Worm (Caenorhabditis elegans) whole organism, L1 larva: ENCODE results near the gene F13B12.2.
A peak's percentile ranks its signal among the peaks of the same experiment; 100 is the strongest.

Experiments used
- C04F5.9 ChIP-seq: sonication (generic microtip); optimal IDR thresholded peaks from 2 replicates; lab custom pipeline; 2016; ENCODE audit warnings: missing genetic modification characterization, missing compliant biosample characterization
- C16A3.4 ChIP-seq: fragments of 150-350 bp; optimal IDR thresholded peaks from 2 replicates; lab custom pipeline; 2014; ENCODE audit warnings: missing biosample characterization, missing genetic modification characterization
- aha-1 ChIP-seq: fragments of 150-350 bp; optimal IDR thresholded peaks from 2 replicates; lab custom pipeline; 2014; ENCODE audit warnings: missing biosample characterization, missing genetic modification characterization
- alr-1 ChIP-seq: fragments of 200-800 bp; sonication (Bioruptor generic); optimal IDR thresholded peaks from 2 replicates; lab custom pipeline; 2018; ENCODE audit warnings: borderline replicate concordance, mild to moderate bottlenecking, missing genetic modification characterization, missing compliant biosample characterization
- blmp-1 ChIP-seq: fragments of 150-350 bp; optimal IDR thresholded peaks from 2 replicates; lab custom pipeline; 2014; ENCODE audit warnings: missing biosample characterization, missing genetic modification characterization
- ceh-8 ChIP-seq: fragments of 200-800 bp; sonication (Bioruptor generic); optimal IDR thresholded peaks from 2 replicates; lab custom pipeline; 2018; ENCODE audit warnings: mild to moderate bottlenecking, missing genetic modification characterization, moderate library complexity, missing compliant biosample characterization
- dsc-1 ChIP-seq: sonication (generic microtip); optimal IDR thresholded peaks from 2 replicates; lab custom pipeline; 2016; ENCODE audit warnings: mild to moderate bottlenecking, missing genetic modification characterization, missing compliant biosample characterization
- efl-1 ChIP-seq, 4 experiments: fragments of 150-350 bp; optimal IDR thresholded peaks in 3 of 4; peaks in 1 of 4; 1 replicate in 1 of 4; 2 replicates in 3 of 4; lab custom pipeline; 2014; ENCODE audit warnings: missing biosample characterization in 2 of 4, missing genetic modification characterization in 2 of 4, missing genetic modification reagents in 2 of 4
- efl-3 ChIP-seq: fragments of 200-800 bp; sonication (Bioruptor generic); optimal IDR thresholded peaks from 2 replicates; lab custom pipeline; 2018; ENCODE audit warnings: mild to moderate bottlenecking, missing genetic modification characterization, missing compliant biosample characterization
- egl-13 ChIP-seq: sonication (generic microtip); optimal IDR thresholded peaks from 2 replicates; lab custom pipeline; 2016; ENCODE audit warnings: missing genotype, missing genetic modification reagents, missing genetic modification characterization, missing compliant biosample characterization
- egl-27 ChIP-seq, 2 experiments: fragments of 150-350 bp in 1 of 2; sonication (generic microtip); optimal IDR thresholded peaks; 3 replicates each; lab custom pipeline; 2017 to 2018; ENCODE audit warnings: missing biosample characterization in 2 of 2, missing genetic modification characterization in 2 of 2, missing genetic modification reagents in 2 of 2
- elt-2 ChIP-seq: sonication (generic microtip); optimal IDR thresholded peaks from 2 replicates; lab custom pipeline; 2016; ENCODE audit warnings: missing genetic modification characterization, mild to moderate bottlenecking, inconsistent platforms, missing compliant biosample characterization, missing genetic modification reagents
- elt-3 ChIP-seq, 6 experiments: fragments of 150-350 bp in 1 of 6; sonication (generic microtip); optimal IDR thresholded peaks; 2 replicates each; lab custom pipeline; 2017 to 2018; ENCODE audit warnings: missing biosample characterization in 6 of 6, missing genetic modification characterization in 6 of 6, inconsistent platforms in 1 of 6
- hpl-2 ChIP-seq: fragments of 150-350 bp; optimal IDR thresholded peaks from 2 replicates; lab custom pipeline; 2014; ENCODE audit warnings: missing biosample characterization, missing genetic modification reagents, missing genetic modification characterization
- irx-1 ChIP-seq: sonication (generic microtip); optimal IDR thresholded peaks from 2 replicates; lab custom pipeline; 2016; ENCODE audit warnings: missing genetic modification characterization, missing compliant biosample characterization
- isw-1 ChIP-seq: fragments of 200-800 bp; sonication (Bioruptor generic); IDR thresholded peaks from 2 replicates; pipeline ENCODE4 v1.3.6; 2022; ENCODE audit warnings: missing genetic modification characterization, missing compliant biosample characterization
- jun-1 ChIP-seq: fragments of 150-350 bp; optimal IDR thresholded peaks from 2 replicates; lab custom pipeline; 2014; ENCODE audit warnings: missing biosample characterization, missing genetic modification reagents, missing genetic modification characterization
- lin-14 ChIP-seq: fragments of 200-800 bp; sonication (Bioruptor generic); optimal IDR thresholded peaks from 2 replicates; lab custom pipeline; 2018; ENCODE audit warnings: mild to moderate bottlenecking, missing genetic modification characterization, moderate library complexity, missing compliant biosample characterization
- lin-15B ChIP-seq: fragments of 150-350 bp; sonication (generic microtip); optimal IDR thresholded peaks from 3 replicates; lab custom pipeline; 2014; ENCODE audit warnings: missing biosample characterization, missing genetic modification characterization
- lir-3 ChIP-seq: sonication (generic microtip); optimal IDR thresholded peaks from 2 replicates; lab custom pipeline; 2016; ENCODE audit warnings: mild to moderate bottlenecking, missing genetic modification characterization, moderate library complexity, missing compliant biosample characterization; ENCODE audit not compliant: poor library complexity
- mdl-1 ChIP-seq, 2 experiments: fragments of 150-350 bp; optimal IDR thresholded peaks; 2 replicates each; lab custom pipeline; 2014 to 2017; ENCODE audit warnings: missing biosample characterization in 2 of 2, missing genetic modification characterization in 2 of 2, inconsistent platforms in 1 of 2
- nhr-11 ChIP-seq: fragments of 150-350 bp; optimal IDR thresholded peaks from 2 replicates; lab custom pipeline; 2014; ENCODE audit warnings: missing biosample characterization, missing genetic modification characterization
- nhr-19 ChIP-seq: fragments of 200-800 bp; sonication (Bioruptor generic); conservative IDR thresholded peaks from 2 replicates; pipeline ENCODE4 v1.3.6; 2022; ENCODE audit warnings: missing genetic modification characterization, missing compliant biosample characterization
- nhr-20 ChIP-seq: sonication (generic microtip); optimal IDR thresholded peaks from 2 replicates; lab custom pipeline; 2016; ENCODE audit warnings: mild to moderate bottlenecking, missing genetic modification characterization, missing compliant biosample characterization
- nhr-71 ChIP-seq: sonication (generic microtip); optimal IDR thresholded peaks from 2 replicates; lab custom pipeline; 2016; ENCODE audit warnings: mild to moderate bottlenecking, missing genetic modification characterization, moderate library complexity, missing compliant biosample characterization
- nhr-84 ChIP-seq: sonication (generic microtip); optimal IDR thresholded peaks from 2 replicates; lab custom pipeline; 2017; ENCODE audit warnings: missing biosample characterization, missing genetic modification characterization
- nhr-85 ChIP-seq: sonication (generic microtip); peaks from one replicate; lab custom pipeline; 2016; ENCODE audit warnings: missing genetic modification characterization, inconsistent platforms, missing compliant biosample characterization
- pag-3 ChIP-seq: sonication (generic microtip); optimal IDR thresholded peaks from 2 replicates; lab custom pipeline; 2017; ENCODE audit warnings: missing genetic modification characterization, mild to moderate bottlenecking, missing compliant biosample characterization, antibody characterized with exemption, borderline replicate concordance; ENCODE audit not compliant: insufficient read depth
- pqm-1 ChIP-seq: sonication (generic microtip); optimal IDR thresholded peaks from 3 replicates; lab custom pipeline; 2017; ENCODE audit warnings: missing biosample characterization, missing genetic modification characterization
- skn-1 ChIP-seq: fragments of 150-350 bp; optimal IDR thresholded peaks from 2 replicates; lab custom pipeline; 2014; ENCODE audit warnings: missing biosample characterization, missing genetic modification characterization
- snu-23 ChIP-seq: sonication (generic microtip); optimal IDR thresholded peaks from 2 replicates; lab custom pipeline; 2016; ENCODE audit warnings: missing genetic modification characterization, missing compliant biosample characterization
- swsn-7 ChIP-seq: sonication (generic microtip); optimal IDR thresholded peaks from 2 replicates; lab custom pipeline; 2016; ENCODE audit warnings: missing genetic modification characterization, missing compliant biosample characterization
- tlp-1 ChIP-seq: fragments of 150-350 bp; optimal IDR thresholded peaks from 2 replicates; lab custom pipeline; 2014; ENCODE audit warnings: missing biosample characterization, missing genetic modification characterization
- unc-30 ChIP-seq: sonication (generic microtip); optimal IDR thresholded peaks from 2 replicates; lab custom pipeline; 2017; ENCODE audit warnings: missing biosample characterization, missing genetic modification characterization
- unc-62 ChIP-seq: fragments of 150-350 bp; optimal IDR thresholded peaks from 2 replicates; lab custom pipeline; 2014; ENCODE audit warnings: missing biosample characterization, missing genetic modification reagents, missing genetic modification characterization
- unc-86 ChIP-seq: sonication (generic microtip); optimal IDR thresholded peaks from 2 replicates; lab custom pipeline; 2016; ENCODE audit warnings: missing genetic modification characterization, missing compliant biosample characterization
- unc-98 ChIP-seq: fragments of 200-800 bp; sonication (Bioruptor generic); IDR thresholded peaks from 2 replicates; pipeline ENCODE4 v1.3.6; 2022; ENCODE audit warnings: missing genetic modification characterization, missing compliant biosample characterization
- ztf-4 ChIP-seq: fragments of 150-350 bp; optimal IDR thresholded peaks from 2 replicates; lab custom pipeline; 2014; ENCODE audit warnings: missing biosample characterization, missing genetic modification characterization

F13B12.2 gene

ce11 chrIV:10449799-10450198 lies 20.9 kb upstream of the F13B12.2 start, which contains the start of gene F13B12.4:
Gene F13B12.4 (minus strand): TSS chrIV:10449899.
- TF ChIP-seq isw-1 (no peak), irx-1 (no peak), dsc-1 (tag; lab: Kevin White, UChicago) (peak; percentile 42)
- TF ChIP-seq, all 84 proteins: peak for 1

DNA sequence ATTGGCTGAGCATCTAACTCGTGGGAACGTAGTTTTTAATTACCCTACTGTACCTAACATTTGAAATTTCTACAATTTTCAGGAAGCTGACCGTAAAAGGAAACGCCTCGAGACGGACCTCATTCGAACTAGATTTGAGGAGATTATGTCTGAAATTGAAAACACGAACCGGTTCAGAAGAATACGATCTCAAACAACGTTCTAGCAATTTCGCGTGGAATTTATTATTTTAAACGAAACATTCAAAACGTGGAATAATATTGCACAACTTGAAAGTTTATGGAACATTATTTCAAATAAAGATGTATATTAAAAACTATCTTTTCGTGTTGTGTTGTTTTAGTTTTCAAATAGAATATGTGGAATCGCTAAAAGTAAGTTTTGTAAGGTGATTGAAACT lies 14.6 kb upstream of the F13B12.2 start, which contains the start of gene F13B12.7:
Gene F13B12.7 (plus strand): TSS at position 301 of the 400 bp plus-strand sequence.
- TF ChIP-seq lin-14: no peak
- no peak for TF ChIP-seq irx-1
- TF ChIP-seq lin-15B (tag; lab: Kevin White, UChicago): no peak
- no peak for TF ChIP-seq blmp-1
- no peak for TF ChIP-seq nhr-11 (tag; lab: Kevin White, UChicago)
- TF ChIP-seq swsn-7: no peak
- TF ChIP-seq ztf-4 (tag; lab: Kevin White, UChicago): no peak
- TF ChIP-seq dsc-1 (tag; lab: Kevin White, UChicago): no peak

ce11 chrIV:10442904-10443303 lies 14.0 kb upstream of the F13B12.2 start:
- no peak for TF ChIP-seq elt-3 (tag; optimal IDR thresholded peaks at IDR 0.05; lab: Kevin White, UChicago)
- TF ChIP-seq alr-1: no peak
- no peak for TF ChIP-seq nhr-20 (tag; lab: Kevin White, UChicago)
- no peak for TF ChIP-seq lin-15B (tag; lab: Kevin White, UChicago)
- no peak for TF ChIP-seq egl-27 (tag; optimal IDR thresholded peaks at IDR 0.05; lab: Kevin White, UChicago)
- no peak for TF ChIP-seq efl-1 (optimal IDR thresholded peaks at IDR 0.05; lab: Kevin White, UChicago)
- peak in 1 of 2 experiments; percentile 71 for TF ChIP-seq efl-1 (GFP tag; optimal IDR thresholded peaks at IDR 0.05 in 1 of 2; lab: Kevin White, UChicago)
- TF ChIP-seq dsc-1 (tag; lab: Kevin White, UChicago): no peak

DNA sequence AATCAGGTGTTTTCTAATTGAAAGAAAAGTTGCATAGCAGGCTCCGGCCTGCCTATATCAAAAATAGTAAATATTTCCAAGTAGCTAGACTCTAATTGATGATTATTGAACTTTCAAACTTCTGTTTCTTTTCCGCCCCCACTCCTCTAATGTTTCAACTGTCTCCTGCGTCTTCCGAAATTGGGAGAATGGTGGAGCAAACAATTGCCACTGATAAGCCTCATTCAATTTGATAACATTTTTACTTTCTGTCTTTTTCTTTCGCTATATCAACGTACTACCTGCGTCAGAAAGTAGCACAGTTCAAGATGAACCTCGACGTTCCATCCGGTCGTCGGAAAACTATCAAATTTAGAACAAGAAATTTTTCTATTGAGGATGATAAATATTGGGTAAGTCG lies 10.0 kb upstream of the F13B12.2 start, which contains the start of gene F13B12.3:
Gene F13B12.3 (plus strand): TSS at position 223 of the 400 bp plus-strand sequence.
- TF ChIP-seq tlp-1 (no peak), unc-86 (tag; lab: Kevin White, UChicago) (no peak), hpl-2 (GFP tag; lab: Kevin White, UChicago) (no peak), unc-98 (no peak), jun-1 (tag; lab: Kevin White, UChicago) (no peak), pqm-1 (tag; lab: Kevin White, UChicago) (peak; percentile 53), nhr-19 (no peak), lir-3 (no peak), ceh-8 (GFP tag; lab: Kevin White, UChicago) (no peak), snu-23 (GFP tag; lab: Kevin White, UChicago) (no peak), lin-14 (peak; percentile 1), unc-62 (no peak), elt-2 (tag; lab: Kevin White, UChicago) (peak; percentile 62)

ce11 chrIV:10437114-10437513 lies 8.2 kb upstream of the F13B12.2 start:
- TF ChIP-seq C16A3.4 (no peak), nhr-71 (tag; lab: Kevin White, UChicago) (peak; percentile 44), unc-30 (tag; lab: Kevin White, UChicago) (no peak), aha-1 (no peak), C04F5.9 (tag; lab: Kevin White, UChicago) (no peak), ceh-8 (GFP tag; lab: Kevin White, UChicago) (peak; percentile 92), pag-3 (tag; lab: Kevin White, UChicago) (no peak)

DNA sequence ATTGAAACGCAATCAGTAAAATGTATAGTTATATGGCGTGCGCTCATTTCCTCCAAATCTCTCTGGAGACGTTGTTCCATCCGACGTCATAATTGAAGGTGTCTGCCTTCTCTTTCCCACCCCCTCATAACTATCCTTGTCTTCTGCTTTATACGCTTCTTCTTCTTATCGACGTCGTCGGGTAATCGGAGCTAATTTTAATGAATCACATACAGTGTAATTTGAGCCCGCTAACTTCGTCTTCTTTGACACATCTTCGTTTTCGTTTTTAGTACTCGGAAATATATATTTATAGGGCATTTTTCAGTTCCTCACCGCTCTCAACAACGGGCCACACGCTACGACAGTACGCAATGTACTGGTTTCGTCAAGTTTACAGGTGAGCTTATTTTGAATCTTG lies 7.5 kb upstream of the F13B12.2 start, which contains the start of gene ins-1:
Gene ins-1 (plus strand): TSS at position 301 of the 400 bp plus-strand sequence.
- no peak for TF ChIP-seq mdl-1 (tag; optimal IDR thresholded peaks at IDR 0.05; lab: Kevin White, UChicago)
- TF ChIP-seq ceh-8 (GFP tag; lab: Kevin White, UChicago): no peak
- no peak for TF ChIP-seq nhr-84 (tag; lab: Kevin White, UChicago)
- no peak for TF ChIP-seq skn-1 (tag; lab: Kevin White, UChicago)
- TF ChIP-seq egl-13 (tag; lab: Kevin White, UChicago): no peak
- TF ChIP-seq efl-3 (GFP tag; lab: Kevin White, UChicago): no peak
- no peak for TF ChIP-seq nhr-85 (tag; lab: Kevin White, UChicago)
- TF ChIP-seq, all 84 proteins: peak for 0
